Worm (Caenorhabditis elegans): ENCODE data around the gene rps-2.
A peak's percentile ranks its signal among the peaks of the same experiment; 100 is the strongest.

rps-2 gene

DNA sequence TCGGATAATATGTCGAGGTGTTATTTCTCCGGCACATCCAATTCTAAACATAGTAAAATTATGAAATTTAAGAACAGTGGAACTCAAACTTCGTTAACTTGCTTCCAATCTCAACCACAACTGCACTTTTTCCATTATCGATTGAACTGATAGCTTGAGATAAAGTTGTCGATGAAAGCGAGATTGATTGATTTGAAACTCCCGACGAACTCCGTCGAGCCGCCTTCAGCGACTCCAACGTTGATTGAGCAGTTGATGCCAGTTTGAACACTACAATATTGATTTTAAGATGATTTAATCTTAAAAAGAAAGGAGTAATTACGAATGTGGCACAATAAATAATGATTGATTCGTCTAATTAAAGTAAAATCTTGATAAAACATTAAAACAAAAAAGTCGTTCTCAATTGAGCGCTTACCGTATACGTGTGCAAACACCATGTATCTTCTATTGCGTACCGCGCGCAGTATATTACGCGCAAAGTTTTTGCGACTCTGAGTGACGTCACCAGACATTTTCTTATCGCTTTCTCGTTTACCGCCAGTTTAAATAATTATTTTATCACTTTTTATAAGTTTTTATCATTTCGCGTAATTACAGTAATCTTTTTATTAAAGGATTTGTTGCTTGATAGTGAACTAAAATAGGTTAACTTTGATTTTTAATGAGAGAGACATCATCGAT lies 23.8 kb downstream of the rps-2 start, which contains the start of gene arp-11 (continued):
- TF ChIP-seq lin-15B (tag; optimal IDR thresholded peaks at IDR 0.05) = no peak
- TF ChIP-seq mdl-1 (tag; optimal IDR thresholded peaks at IDR 0.05) = peak in 1 of 2 experiments; percentile 6
- no peak for TF ChIP-seq unc-62 (GFP tag; optimal IDR thresholded peaks at IDR 0.05 in 1 of 2)
- no peak for TF ChIP-seq unc-62 (tag; optimal IDR thresholded peaks at IDR 0.05)
- no peak for TF ChIP-seq Y5F2A.4 (GFP tag; optimal IDR thresholded peaks at IDR 0.05)
- TF ChIP-seq snpc-1.2 (GFP tag; IDR thresholded peaks at IDR 0.05) = no peak
- no peak for TF ChIP-seq madf-9 (GFP tag; conservative IDR thresholded peaks at IDR 0.05)
- no peak for TF ChIP-seq vab-7 (GFP tag; IDR thresholded peaks at IDR 0.05)
- TF ChIP-seq lin-29 (GFP tag; IDR thresholded peaks at IDR 0.05) = no peak

DNA sequence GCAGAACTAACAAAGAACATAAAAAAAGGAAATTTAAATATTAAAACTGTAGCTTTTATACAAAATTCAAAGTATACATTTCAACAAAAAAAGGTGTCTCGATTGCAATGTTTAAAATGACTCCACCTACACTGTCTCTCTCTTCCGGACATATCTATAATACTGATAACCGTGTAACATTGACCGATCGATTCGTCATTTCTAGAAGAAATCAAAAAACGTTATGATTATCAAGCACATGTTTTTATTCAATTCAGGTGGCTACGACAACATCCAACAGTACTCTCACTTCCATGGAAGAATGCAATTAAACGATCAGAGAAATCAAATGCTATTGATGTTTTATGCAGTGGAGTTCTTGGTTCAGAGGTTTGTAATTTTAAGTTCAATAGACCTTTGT lies 27.7 kb downstream of the rps-2 start:
- peak; percentile 61 for TF ChIP-seq nhr-28 (tag; optimal IDR thresholded peaks at IDR 0.05)
- TF ChIP-seq mes-2 (tag; optimal IDR thresholded peaks at IDR 0.05; ENCODE audit: poor library complexity, severe bottlenecking) = no peak
- TF ChIP-seq R02D3.7 (tag; optimal IDR thresholded peaks at IDR 0.05) = no peak
- TF ChIP-seq set-16 (GFP tag; IDR thresholded peaks at IDR 0.05) = no peak
- peak; percentile 38; the same call in 1 of the 2 replicates for TF ChIP-seq dmd-6 (GFP tag; IDR thresholded peaks at IDR 0.05)
- peak; percentile 60 for TF ChIP-seq hlh-11 (tag; optimal IDR thresholded peaks at IDR 0.05)
- no peak for TF ChIP-seq fos-1 (tag; optimal IDR thresholded peaks at IDR 0.05)
- 0 out of 2 replicates have a peak, but pooled peaks have one; percentile 9 for TF ChIP-seq php-3 (GFP tag; IDR thresholded peaks at IDR 0.05)
- TF ChIP-seq nhr-41 (GFP tag; IDR thresholded peaks at IDR 0.05) = no peak
- no peak for TF ChIP-seq daf-16 (GFP tag; optimal IDR thresholded peaks at IDR 0.05)
- TF ChIP-seq daf-16 (tag; optimal IDR thresholded peaks at IDR 0.05) = peak; percentile 73
- peak; percentile 28 for TF ChIP-seq T20F7.1 (GFP tag; optimal IDR thresholded peaks at IDR 0.05)
- no peak for TF ChIP-seq F10B5.3 (tag; optimal IDR thresholded peaks at IDR 0.05)
- peak; percentile 19 for TF ChIP-seq hlh-30 (tag; optimal IDR thresholded peaks at IDR 0.05; ENCODE audit: insufficient read depth)
- no peak for TF ChIP-seq F44E2.7 (GFP tag; IDR thresholded peaks at IDR 0.05)
- TF ChIP-seq dve-1 (tag; optimal IDR thresholded peaks at IDR 0.05; ENCODE audit: insufficient read depth) = peak; percentile 57
- peak; percentile 65 for TF ChIP-seq pqm-1 (tag; optimal IDR thresholded peaks at IDR 0.05)
- TF ChIP-seq mxl-2 (GFP tag; conservative IDR thresholded peaks at IDR 0.05) = no peak

DNA sequence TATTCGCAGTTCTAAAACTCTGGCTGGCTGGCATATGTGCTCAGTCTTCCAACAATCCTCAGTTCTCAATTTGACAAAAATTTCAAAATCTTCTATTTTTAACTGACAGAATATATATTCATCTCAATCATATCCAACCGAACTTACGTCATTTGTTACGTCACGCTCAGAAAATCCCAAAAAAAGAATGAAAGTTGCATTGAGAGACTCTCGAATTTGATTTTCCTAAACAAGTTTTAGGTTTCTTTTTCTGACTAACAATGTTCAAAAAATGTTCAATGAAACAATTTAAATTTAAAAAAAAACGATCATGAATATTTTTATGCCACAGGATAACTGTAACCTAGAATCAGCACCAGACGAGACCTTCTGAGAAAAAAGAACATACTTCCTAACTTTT lies 28.2 kb downstream of the rps-2 start:
- TF ChIP-seq mxl-3 (GFP tag; optimal IDR thresholded peaks at IDR 0.05) (no peak), dmd-8 (GFP tag; IDR thresholded peaks at IDR 0.05) (no peak), nhr-11 (tag; optimal IDR thresholded peaks at IDR 0.05) (no peak), dpl-1 (GFP tag; optimal IDR thresholded peaks at IDR 0.05) (no peak), jun-1 (tag; optimal IDR thresholded peaks at IDR 0.05) (no peak), zag-1 (tag; optimal IDR thresholded peaks at IDR 0.05) (no peak), vab-7 (GFP tag; IDR thresholded peaks at IDR 0.05) (no peak), fos-1 (tag; optimal IDR thresholded peaks at IDR 0.05) (no peak), fkh-10 (GFP tag; optimal IDR thresholded peaks at IDR 0.05) (peak; percentile 53), D1046.2 (GFP tag; IDR thresholded peaks at IDR 0.05) (no peak), ces-1 (GFP tag; optimal IDR thresholded peaks at IDR 0.05) (peak; percentile 53), hlh-11 (tag; optimal IDR thresholded peaks at IDR 0.05) (no peak), dmd-6 (GFP tag; IDR thresholded peaks at IDR 0.05) (no peak), nhr-76 (tag; optimal IDR thresholded peaks at IDR 0.05) (no peak)

DNA sequence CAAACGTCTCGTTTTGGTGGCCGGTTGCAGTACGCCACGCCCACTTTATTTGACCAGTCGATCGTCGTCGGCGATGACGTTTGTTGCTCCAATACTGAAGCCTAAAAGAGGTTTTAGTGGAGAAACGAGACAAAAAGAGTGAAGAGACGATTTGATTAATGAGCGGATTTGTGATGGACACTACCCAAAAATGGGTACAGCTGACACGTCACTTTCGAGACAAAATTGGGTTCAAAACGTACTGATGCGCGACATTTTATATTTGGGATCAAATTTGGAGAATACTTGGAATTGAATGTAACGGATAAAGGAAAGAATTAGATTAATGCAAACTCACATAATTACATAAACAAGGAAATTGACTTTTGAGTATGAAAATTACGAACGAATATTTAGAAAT lies 28.7 kb downstream of the rps-2 start, which contains the start of gene ilys-4:
Gene ilys-4 (minus strand): TSS at position 101 of the 400 bp plus-strand sequence.
- TF ChIP-seq ZK546.5 (tag; optimal IDR thresholded peaks at IDR 0.05) (no peak), nhr-6 (tag; optimal IDR thresholded peaks at IDR 0.05) (no peak), madf-5 (GFP tag; IDR thresholded peaks at IDR 0.05) (no peak), zip-11 (GFP tag; IDR thresholded peaks at IDR 0.05) (no peak), F26F4.8 (GFP tag; conservative IDR thresholded peaks at IDR 0.05) (no peak), pqm-1 (tag; optimal IDR thresholded peaks at IDR 0.05) (no peak), tra-1 (GFP tag; IDR thresholded peaks at IDR 0.05) (no peak), T20F7.1 (GFP tag; optimal IDR thresholded peaks at IDR 0.05) (no peak), snpc-4 (tag; optimal IDR thresholded peaks at IDR 0.05) (no peak), ztf-7 (tag; optimal IDR thresholded peaks at IDR 0.05) (no peak), daf-8 (GFP tag; IDR thresholded peaks at IDR 0.05) (no peak), dmd-8 (GFP tag; IDR thresholded peaks at IDR 0.05) (no peak), unc-39 (tag; optimal IDR thresholded peaks at IDR 0.05) (no peak)
